Worm (Caenorhabditis elegans): Measurements from ENCODE around the gene W08F4.12.

- TF ChIP-seq him-1 (tag; optimal IDR thresholded peaks at IDR 0.05) (no peak), W03F9.2 (tag; optimal IDR thresholded peaks at IDR 0.05) (no peak)
Measured at ce11 chrII:621141-621540, 36.9 kb upstream of the W08F4.12 start.
